Worm (Caenorhabditis elegans) whole organism, L2 larva: ENCODE results near the gene Y2H9A.4.
A peak's percentile ranks its signal among the peaks of the same experiment; 100 is the strongest.

Experiments
- C34F6.9 ChIP-seq: fragments of 150-350 bp; optimal IDR thresholded peaks from 2 replicates; lab custom pipeline; 2014; ENCODE audit warnings: missing biosample characterization, missing genetic modification characterization
- F13H6.1 ChIP-seq: sonication (generic microtip); optimal IDR thresholded peaks from 2 replicates; lab custom pipeline; 2016; ENCODE audit warnings: missing genetic modification characterization, missing compliant biosample characterization
- aly-2 ChIP-seq: fragments of 150-350 bp; optimal IDR thresholded peaks from 2 replicates; lab custom pipeline; 2014; ENCODE audit warnings: missing biosample characterization, missing genetic modification characterization
- ama-1 ChIP-seq: fragments of 150-350 bp; optimal IDR thresholded peaks from 2 replicates; lab custom pipeline; 2018; ENCODE audit warnings: inconsistent platforms
- crh-2 ChIP-seq: sonication (generic microtip); optimal IDR thresholded peaks from 2 replicates; lab custom pipeline; 2017; ENCODE audit warnings: missing biosample characterization, missing genetic modification characterization
- fos-1 ChIP-seq: fragments of 150-350 bp; optimal IDR thresholded peaks from 2 replicates; lab custom pipeline; 2014; ENCODE audit warnings: missing biosample characterization, missing genetic modification characterization
- gmeb-1 ChIP-seq: fragments of 150-350 bp; optimal IDR thresholded peaks from 2 replicates; lab custom pipeline; 2014; ENCODE audit warnings: missing biosample characterization, missing genetic modification characterization
- lin-11 ChIP-seq: fragments of 150-350 bp; sonication (generic microtip); optimal IDR thresholded peaks from 2 replicates; lab custom pipeline; 2014; ENCODE audit warnings: missing biosample characterization, missing genetic modification characterization, inconsistent platforms, mixed read lengths
- lin-13 ChIP-seq: fragments of 150-350 bp; optimal IDR thresholded peaks from 2 replicates; lab custom pipeline; 2014; ENCODE audit warnings: missing biosample characterization, missing genetic modification reagents, missing genetic modification characterization
- lin-39 ChIP-seq: fragments of 150-350 bp; optimal IDR thresholded peaks from 2 replicates; lab custom pipeline; 2014; ENCODE audit warnings: missing biosample characterization, missing genetic modification reagents, missing genetic modification characterization
- lsy-2 ChIP-seq, 2 experiments: fragments of 150-350 bp in 1 of 2; sonication (generic microtip) in 1 of 2; optimal IDR thresholded peaks; 2 replicates each; lab custom pipeline; 2014 to 2017; ENCODE audit warnings: missing biosample characterization in 2 of 2, missing genetic modification characterization in 2 of 2
- mab-5 ChIP-seq: fragments of 150-350 bp; optimal IDR thresholded peaks from 2 replicates; lab custom pipeline; 2014; ENCODE audit warnings: missing biosample characterization, missing genetic modification characterization
- mbf-1 ChIP-seq: sonication (generic microtip); optimal IDR thresholded peaks from 2 replicates; lab custom pipeline; 2017; ENCODE audit warnings: missing biosample characterization, missing genetic modification characterization
- mdl-1 ChIP-seq, 2 experiments: fragments of 150-350 bp in 1 of 2; sonication (generic microtip) in 1 of 2; optimal IDR thresholded peaks; 2 replicates each; lab custom pipeline; 2017; ENCODE audit warnings: missing biosample characterization in 2 of 2, missing genetic modification characterization in 2 of 2
- nhr-10 ChIP-seq: sonication (generic microtip); optimal IDR thresholded peaks from 2 replicates; lab custom pipeline; 2017; ENCODE audit warnings: missing biosample characterization, missing genetic modification characterization
- nhr-11 ChIP-seq: fragments of 150-350 bp; optimal IDR thresholded peaks from 2 replicates; lab custom pipeline; 2014; ENCODE audit warnings: missing biosample characterization, missing genetic modification characterization
- nhr-12 ChIP-seq: fragments of 150-350 bp; optimal IDR thresholded peaks from 2 replicates; lab custom pipeline; 2014; ENCODE audit warnings: missing biosample characterization, missing genetic modification characterization
- nhr-129 ChIP-seq: fragments of 150-350 bp; optimal IDR thresholded peaks from 2 replicates; lab custom pipeline; 2014; ENCODE audit warnings: missing biosample characterization, missing genetic modification characterization
- nhr-237 ChIP-seq: fragments of 150-350 bp; optimal IDR thresholded peaks from 2 replicates; lab custom pipeline; 2014; ENCODE audit warnings: missing biosample characterization, missing genetic modification characterization
- nhr-25 ChIP-seq: fragments of 150-350 bp; sonication (generic microtip); optimal IDR thresholded peaks from 3 replicates; lab custom pipeline; 2014; ENCODE audit warnings: missing biosample characterization, missing genetic modification characterization
- nhr-77 ChIP-seq: fragments of 150-350 bp; optimal IDR thresholded peaks from 2 replicates; lab custom pipeline; 2014; ENCODE audit warnings: missing biosample characterization, missing genetic modification characterization
- peb-1 ChIP-seq: fragments of 150-350 bp; optimal IDR thresholded peaks from 2 replicates; lab custom pipeline; 2014; ENCODE audit warnings: missing biosample characterization, missing genetic modification characterization
- skn-1 ChIP-seq: sonication (generic microtip); optimal IDR thresholded peaks from 2 replicates; lab custom pipeline; 2017; ENCODE audit warnings: missing biosample characterization, missing genetic modification characterization
- sma-3 ChIP-seq: sonication (generic microtip); optimal IDR thresholded peaks from 2 replicates; lab custom pipeline; 2016; ENCODE audit warnings: missing genetic modification reagents, missing genetic modification characterization, missing compliant biosample characterization
- sma-9 ChIP-seq, 2 experiments: fragments of 150-350 bp in 1 of 2; sonication (generic microtip) in 1 of 2; optimal IDR thresholded peaks; 2 replicates each; lab custom pipeline; 2014 to 2016; ENCODE audit warnings: missing genetic modification characterization in 2 of 2, mild to moderate bottlenecking in 1 of 2, missing biosample characterization in 1 of 2, missing compliant biosample characterization in 1 of 2, missing genetic modification reagents in 1 of 2, moderate library complexity in 1 of 2
- snpc-4 ChIP-seq: fragments of 150-350 bp; optimal IDR thresholded peaks from 2 replicates; lab custom pipeline; 2014; ENCODE audit warnings: missing biosample characterization, missing genetic modification characterization
- unc-39 ChIP-seq: fragments of 150-350 bp; optimal IDR thresholded peaks from 2 replicates; lab custom pipeline; 2014; ENCODE audit warnings: missing biosample characterization, missing genetic modification characterization
- unc-55 ChIP-seq: fragments of 150-350 bp; sonication (generic microtip); optimal IDR thresholded peaks from 3 replicates; lab custom pipeline; 2014; ENCODE audit warnings: missing biosample characterization, missing genetic modification reagents, missing genetic modification characterization
- unc-62 ChIP-seq: fragments of 150-350 bp; optimal IDR thresholded peaks from 2 replicates; lab custom pipeline; 2014; ENCODE audit warnings: missing biosample characterization, missing genetic modification reagents, missing genetic modification characterization
- zag-1 ChIP-seq: fragments of 150-350 bp; optimal IDR thresholded peaks from 2 replicates; lab custom pipeline; 2014; ENCODE audit warnings: missing biosample characterization, missing genetic modification characterization
- ztf-1 ChIP-seq: fragments of 200-800 bp; sonication (Bioruptor generic); conservative IDR thresholded peaks from 2 replicates; pipeline ENCODE4 v1.3.6; 2022; ENCODE audit warnings: missing genetic modification characterization, missing compliant biosample characterization
- ztf-11 ChIP-seq: sonication (generic microtip); optimal IDR thresholded peaks from 2 replicates; lab custom pipeline; 2017; ENCODE audit warnings: missing biosample characterization, missing genetic modification characterization
- ztf-4 ChIP-seq: fragments of 150-350 bp; optimal IDR thresholded peaks from 2 replicates; lab custom pipeline; 2014; ENCODE audit warnings: missing biosample characterization, missing genetic modification characterization

The Y2H9A.4 gene

ce11 chrV:13453334-13453733 lies 7.6 kb downstream of the Y2H9A.4 start, which contains the start of gene lurp-2:
Gene lurp-2, plus strand, starts transcription at chrV:13453634.
- TF ChIP-seq gmeb-1 (tag; lab: Kevin White, UChicago) = no peak
- TF ChIP-seq nhr-11 (tag; lab: Kevin White, UChicago) = no peak
- no peak for TF ChIP-seq lin-13
- no peak for TF ChIP-seq sma-3 (GFP tag; lab: Kevin White, UChicago)
- TF ChIP-seq ztf-11 (tag; lab: Kevin White, UChicago) = no peak
- no peak for TF ChIP-seq aly-2 (tag; lab: Kevin White, UChicago)
- TF ChIP-seq sma-9 (GFP tag; optimal IDR thresholded peaks at IDR 0.05; lab: Kevin White, UChicago) = no peak
- no peak for TF ChIP-seq sma-9 (tag; optimal IDR thresholded peaks at IDR 0.05; lab: Kevin White, UChicago)
- TF ChIP-seq snpc-4 (tag; lab: Kevin White, UChicago) = no peak
- TF ChIP-seq mab-5 = no peak
- no peak for TF ChIP-seq nhr-77
- TF ChIP-seq crh-2 = no peak
- TF ChIP-seq lin-39 (tag; lab: Kevin White, UChicago) = no peak
- no peak for TF ChIP-seq peb-1 (tag; lab: Kevin White, UChicago)
- TF ChIP-seq zag-1 (tag; lab: Kevin White, UChicago) = no peak
- TF ChIP-seq ztf-4 (tag; lab: Kevin White, UChicago) = no peak
- no peak for TF ChIP-seq skn-1 (tag; lab: Kevin White, UChicago)

- no peak for TF ChIP-seq ama-1 (lab: Kevin White, UChicago)
These were observed 9.7 kb downstream of the Y2H9A.4 start, which contains the start of gene lurp-3 for ce11 chrV:13455448-13455847. Gene lurp-3, plus strand, starts transcription at chrV:13455748.

ce11 chrV:13457858-13458257 lies 12.2 kb downstream of the Y2H9A.4 start, which contains the start of gene F25H9.2:
Gene F25H9.2, plus strand, starts transcription at chrV:13458083.
- peak; percentile 0 for TF ChIP-seq mab-5
- no peak for TF ChIP-seq sma-3 (GFP tag; lab: Kevin White, UChicago)
- peak; percentile 43 for TF ChIP-seq C34F6.9

ce11 chrV:13459323-13459722 lies 13.6 kb downstream of the Y2H9A.4 start, which contains the start of gene bath-39:
Gene bath-39, plus strand, starts transcription at chrV:13459459.
- TF ChIP-seq ama-1 (lab: Kevin White, UChicago) (no peak), ztf-1 (GFP tag; lab: Robert Waterston, UW) (no peak), zag-1 (tag; lab: Kevin White, UChicago) (no peak), nhr-12 (tag; lab: Kevin White, UChicago) (no peak), unc-55 (GFP tag; lab: Kevin White, UChicago) (peak; percentile 37), C34F6.9 (peak; percentile 52), nhr-129 (tag; lab: Kevin White, UChicago) (peak; percentile 50), fos-1 (tag; lab: Kevin White, UChicago) (no peak), lin-39 (tag; lab: Kevin White, UChicago) (no peak), lin-11 (tag; lab: Kevin White, UChicago) (no peak), lsy-2 (tag; optimal IDR thresholded peaks at IDR 0.05; lab: Kevin White, UChicago) (peak in 1 of 2 experiments; percentile 33), sma-9 (GFP tag; optimal IDR thresholded peaks at IDR 0.05; lab: Kevin White, UChicago) (no peak), sma-9 (tag; optimal IDR thresholded peaks at IDR 0.05; lab: Kevin White, UChicago) (no peak)

ce11 chrV:13462974-13463373 lies 17.3 kb downstream of the Y2H9A.4 start, which contains the start of gene frm-10:
Gene frm-10, plus strand, starts transcription at chrV:13463207.
- TF ChIP-seq skn-1 (tag; lab: Kevin White, UChicago) = peak; percentile 79
- peak; percentile 13 for TF ChIP-seq lin-13
- no peak for TF ChIP-seq mbf-1
- TF ChIP-seq gmeb-1 (tag; lab: Kevin White, UChicago) = peak; percentile 68
- peak; percentile 84 for TF ChIP-seq nhr-129 (tag; lab: Kevin White, UChicago)
- TF ChIP-seq sma-3 (GFP tag; lab: Kevin White, UChicago) = peak; percentile 59
- peak; percentile 61 for TF ChIP-seq ama-1 (lab: Kevin White, UChicago)
- TF ChIP-seq nhr-10 (tag; lab: Kevin White, UChicago) = peak; percentile 14
- peak; percentile 25 for TF ChIP-seq ztf-4 (tag; lab: Kevin White, UChicago)
- peak; percentile 8 to 28 for TF ChIP-seq mdl-1 (tag; optimal IDR thresholded peaks at IDR 0.05; lab: Kevin White, UChicago)
- TF ChIP-seq ztf-11 (tag; lab: Kevin White, UChicago) = no peak
- TF ChIP-seq nhr-12 (tag; lab: Kevin White, UChicago) = no peak
- TF ChIP-seq C34F6.9 = peak; percentile 82
- no peak for TF ChIP-seq unc-62 (GFP tag; lab: Kevin White, UChicago)
- no peak for TF ChIP-seq unc-39 (tag; lab: Kevin White, UChicago)
- peak; percentile 80 for TF ChIP-seq unc-55 (GFP tag; lab: Kevin White, UChicago)
- peak; percentile 65 for TF ChIP-seq sma-9 (GFP tag; optimal IDR thresholded peaks at IDR 0.05; lab: Kevin White, UChicago)
- no peak for TF ChIP-seq sma-9 (tag; optimal IDR thresholded peaks at IDR 0.05; lab: Kevin White, UChicago)
- TF ChIP-seq nhr-25 (tag; lab: Kevin White, UChicago) = peak; percentile 27
- TF ChIP-seq fos-1 (tag; lab: Kevin White, UChicago) = peak; percentile 93
- peak; percentile 23 for TF ChIP-seq lin-11 (tag; lab: Kevin White, UChicago)
- TF ChIP-seq lsy-2 (tag; optimal IDR thresholded peaks at IDR 0.05; lab: Kevin White, UChicago) = peak; percentile 8 to 65
- peak; percentile 81 for TF ChIP-seq crh-2
- no peak for TF ChIP-seq nhr-237 (tag; lab: Kevin White, UChicago)
- TF ChIP-seq F13H6.1 (tag; lab: Kevin White, UChicago) = peak; percentile 59
